Worm (Caenorhabditis elegans) whole organism, young adult: ENCODE data around the gene str-263.

Source experiments
- attf-5 ChIP-seq: fragments of 200-800 bp; sonication (Bioruptor generic); optimal IDR thresholded peaks from 2 replicates; lab custom pipeline; 2018; ENCODE audit warnings: mild to moderate bottlenecking, missing genetic modification characterization, missing compliant biosample characterization
- nfya-2 ChIP-seq: fragments of 200-800 bp; sonication (Bioruptor generic); IDR thresholded peaks from 2 replicates; pipeline ENCODE4 v1.3.6; 2022; ENCODE audit warnings: missing genetic modification reagents, missing genetic modification characterization, missing compliant biosample characterization
- somi-1 ChIP-seq: fragments of 200-800 bp; sonication (Bioruptor generic); optimal IDR thresholded peaks from 2 replicates; lab custom pipeline; 2018; ENCODE audit warnings: mild to moderate bottlenecking, missing genetic modification characterization, missing compliant biosample characterization

str-263 gene

ce11 chrV:15664053-15664661, 51.2 kb downstream of the str-263 start (continued):
- TF ChIP-seq somi-1 (GFP tag; lab: Kevin White, UChicago) = no peak
- peak; percentile 33 for TF ChIP-seq attf-5 (GFP tag; lab: Kevin White, UChicago)
- TF ChIP-seq nfya-2 (GFP tag; lab: Robert Waterston, UW) = no peak
